Fruit fly (Drosophila melanogaster): ENCODE results near the gene Nepl14.

The Nepl14 gene

dm6 chr3R:22769567-22769966 is 6.1 kb upstream of the Nepl14 start, which contains the start of gene CG43092:
TSS of gene CG43092 (minus strand) at chr3R:22769667.
- TF ChIP-seq h (optimal IDR thresholded peaks at IDR 0.05) = no peak
- TF ChIP-seq Sin3A (optimal IDR thresholded peaks at IDR 0.05) = no peak

dm6 chr3R:22768633-22769032 is 5.1 kb upstream of the Nepl14 start, which contains the start of gene CG43091:
TSS of gene CG43091 (minus strand) at chr3R:22768733.
- TF ChIP-seq Myc (optimal IDR thresholded peaks at IDR 0.05) (no peak), Sin3A (optimal IDR thresholded peaks at IDR 0.05) (no peak), insv (optimal IDR thresholded peaks at IDR 0.05) (no peak), ttk (optimal IDR thresholded peaks at IDR 0.05) (no peak), psq (optimal IDR thresholded peaks at IDR 0.05) (no peak), h (optimal IDR thresholded peaks at IDR 0.05) (no peak)

dm6 chr3R:22767599-22767998 is 4.1 kb upstream of the Nepl14 start, which contains the start of gene CG13841:
TSS of gene CG13841 (minus strand) at chr3R:22767699.
- TF ChIP-seq Myc (optimal IDR thresholded peaks at IDR 0.05) (no peak), Sin3A (optimal IDR thresholded peaks at IDR 0.05) (no peak), psq (optimal IDR thresholded peaks at IDR 0.05) (no peak), ttk (optimal IDR thresholded peaks at IDR 0.05) (no peak), h (optimal IDR thresholded peaks at IDR 0.05) (no peak), insv (optimal IDR thresholded peaks at IDR 0.05) (no peak)

- no peak for TF ChIP-seq insv (optimal IDR thresholded peaks at IDR 0.05)
- no peak for TF ChIP-seq Sin3A (optimal IDR thresholded peaks at IDR 0.05)
- TF ChIP-seq h (optimal IDR thresholded peaks at IDR 0.05) = no peak
- no peak for TF ChIP-seq psq (optimal IDR thresholded peaks at IDR 0.05)
- TF ChIP-seq ttk (optimal IDR thresholded peaks at IDR 0.05) = no peak
- TF ChIP-seq Myc (optimal IDR thresholded peaks at IDR 0.05) = no peak
Observed at dm6 chr3R:22766072-22766471, 2.6 kb upstream of the Nepl14 start, which contains the start of gene Nepl15. TSS of gene Nepl15 (minus strand) at chr3R:22766172.

dm6 chr3R:22760988-22761387 is 2.5 kb downstream of the Nepl14 start, which contains the start of gene Nepl13:
TSS of gene Nepl13 (minus strand) at chr3R:22761076.
- TF ChIP-seq insv (optimal IDR thresholded peaks at IDR 0.05) (no peak), Sin3A (optimal IDR thresholded peaks at IDR 0.05) (no peak), h (optimal IDR thresholded peaks at IDR 0.05) (no peak), psq (optimal IDR thresholded peaks at IDR 0.05) (no peak), ttk (optimal IDR thresholded peaks at IDR 0.05) (no peak), Myc (optimal IDR thresholded peaks at IDR 0.05) (no peak)

- TF ChIP-seq ttk (optimal IDR thresholded peaks at IDR 0.05) (no peak), insv (optimal IDR thresholded peaks at IDR 0.05) (no peak), Myc (optimal IDR thresholded peaks at IDR 0.05) (no peak), h (optimal IDR thresholded peaks at IDR 0.05) (no peak), Sin3A (optimal IDR thresholded peaks at IDR 0.05) (no peak), psq (optimal IDR thresholded peaks at IDR 0.05) (no peak)
Observed at dm6 chr3R:22757117-22757516, 6.4 kb downstream of the Nepl14 start.

- TF ChIP-seq ttk (optimal IDR thresholded peaks at IDR 0.05) = no peak
- TF ChIP-seq Myc (optimal IDR thresholded peaks at IDR 0.05) = no peak
- no peak for TF ChIP-seq insv (optimal IDR thresholded peaks at IDR 0.05)
- TF ChIP-seq Sin3A (optimal IDR thresholded peaks at IDR 0.05) = no peak
- no peak for TF ChIP-seq h (optimal IDR thresholded peaks at IDR 0.05)
- TF ChIP-seq psq (optimal IDR thresholded peaks at IDR 0.05) = no peak
Observed at dm6 chr3R:22756289-22756688, 7.2 kb downstream of the Nepl14 start.

dm6 chr3R:22755187-22755777 is 8.2 kb downstream of the Nepl14 start:
- TF ChIP-seq ttk (optimal IDR thresholded peaks at IDR 0.05) (no peak), psq (optimal IDR thresholded peaks at IDR 0.05) (no peak), insv (optimal IDR thresholded peaks at IDR 0.05) (no peak), Myc (optimal IDR thresholded peaks at IDR 0.05) (no peak), h (optimal IDR thresholded peaks at IDR 0.05) (no peak), Sin3A (optimal IDR thresholded peaks at IDR 0.05) (no peak)

dm6 chr3R:22753895-22754774 is 9.4 kb downstream of the Nepl14 start:
- TF ChIP-seq Myc (optimal IDR thresholded peaks at IDR 0.05) (no peak), insv (optimal IDR thresholded peaks at IDR 0.05) (no peak), ttk (optimal IDR thresholded peaks at IDR 0.05) (no peak), Sin3A (optimal IDR thresholded peaks at IDR 0.05) (no peak), psq (optimal IDR thresholded peaks at IDR 0.05) (no peak), h (optimal IDR thresholded peaks at IDR 0.05) (no peak)

- TF ChIP-seq Sin3A (optimal IDR thresholded peaks at IDR 0.05) (no peak), Myc (optimal IDR thresholded peaks at IDR 0.05) (no peak), psq (optimal IDR thresholded peaks at IDR 0.05) (no peak), h (optimal IDR thresholded peaks at IDR 0.05) (no peak), insv (optimal IDR thresholded peaks at IDR 0.05) (no peak), ttk (optimal IDR thresholded peaks at IDR 0.05) (no peak)
Observed at dm6 chr3R:22753600-22753894, 10.0 kb downstream of the Nepl14 start.

dm6 chr3R:22752929-22753328 is 10.6 kb downstream of the Nepl14 start:
- no peak for TF ChIP-seq h (optimal IDR thresholded peaks at IDR 0.05)
- TF ChIP-seq Sin3A (optimal IDR thresholded peaks at IDR 0.05) = no peak
- no peak for TF ChIP-seq Myc (optimal IDR thresholded peaks at IDR 0.05)
- no peak for TF ChIP-seq ttk (optimal IDR thresholded peaks at IDR 0.05)
- no peak for TF ChIP-seq psq (optimal IDR thresholded peaks at IDR 0.05)
- no peak for TF ChIP-seq insv (optimal IDR thresholded peaks at IDR 0.05)

dm6 chr3R:22751698-22752097 is 11.8 kb downstream of the Nepl14 start:
- no peak for TF ChIP-seq psq (optimal IDR thresholded peaks at IDR 0.05)
- no peak for TF ChIP-seq ttk (optimal IDR thresholded peaks at IDR 0.05)
- TF ChIP-seq Myc (optimal IDR thresholded peaks at IDR 0.05) = no peak
- TF ChIP-seq insv (optimal IDR thresholded peaks at IDR 0.05) = no peak
- TF ChIP-seq h (optimal IDR thresholded peaks at IDR 0.05) = no peak
- no peak for TF ChIP-seq Sin3A (optimal IDR thresholded peaks at IDR 0.05)
